Fruit fly (Drosophila melanogaster) whole organism, embryonic: ENCODE measurements around the gene blot.

Source experiments
- Blimp-1 ChIP-seq: fragments of 200-800 bp; sonication (Bioruptor generic); optimal IDR thresholded peaks from 3 replicates; lab custom pipeline; 2018; ENCODE audit warnings: missing biosample characterization, missing genetic modification characterization, mild to moderate bottlenecking, moderate library complexity, missing genetic modification reagents
- CG13424 ChIP-seq: fragments of 200-800 bp; sonication (Bioruptor generic); optimal IDR thresholded peaks from 2 replicates; lab custom pipeline; 2019; ENCODE audit warnings: missing biosample characterization, mild to moderate bottlenecking, missing genetic modification characterization, moderate library complexity
- CG13775 ChIP-seq: fragments of 200-800 bp; sonication (Bioruptor generic); optimal IDR thresholded peaks from 3 replicates; lab custom pipeline; 2017; ENCODE audit warnings: missing biosample characterization, mild to moderate bottlenecking, missing genetic modification characterization
- CG14441 ChIP-seq: fragments of 200-800 bp; sonication (Bioruptor generic); IDR thresholded peaks from 2 replicates; pipeline ENCODE4 v1.3.6; 2022; ENCODE audit warnings: missing biosample characterization, missing genetic modification characterization
- CG14710 ChIP-seq: fragments of 200-800 bp; sonication (Bioruptor generic); optimal IDR thresholded peaks from 3 replicates; lab custom pipeline; 2019; ENCODE audit warnings: missing biosample characterization, mild to moderate bottlenecking, missing genetic modification characterization, moderate library complexity
- CG17186 ChIP-seq: fragments of 200-800 bp; sonication (Bioruptor generic); optimal IDR thresholded peaks from 3 replicates; lab custom pipeline; 2017; ENCODE audit warnings: missing biosample characterization, missing genetic modification reagents, missing genetic modification characterization
- CG17361 ChIP-seq: fragments of 200-800 bp; sonication (Bioruptor generic); IDR thresholded peaks from 3 replicates; pipeline ENCODE4 v1.3.6; 2022; ENCODE audit warnings: missing biosample characterization, missing genetic modification characterization
- CG17568 ChIP-seq: fragments of 200-800 bp; sonication (Bioruptor generic); optimal IDR thresholded peaks from 2 replicates; lab custom pipeline; 2018; ENCODE audit warnings: missing biosample characterization, mild to moderate bottlenecking, missing genetic modification characterization, moderate library complexity
- CG17912 ChIP-seq: fragments of 200-800 bp; sonication (Bioruptor generic); optimal IDR thresholded peaks from 2 replicates; lab custom pipeline; 2018; ENCODE audit warnings: missing biosample characterization, mild to moderate bottlenecking, missing genetic modification characterization
- CG2120 ChIP-seq: fragments of 200-800 bp; sonication (Bioruptor generic); optimal IDR thresholded peaks from 3 replicates; lab custom pipeline; 2016; ENCODE audit warnings: missing biosample characterization, missing genetic modification characterization
- CG2712 ChIP-seq: fragments of 200-800 bp; optimal IDR thresholded peaks from 3 replicates; lab custom pipeline; 2019; ENCODE audit warnings: missing biosample characterization, mild to moderate bottlenecking, missing genetic modification characterization, moderate library complexity
- CG32532 ChIP-seq: fragments of 200-800 bp; sonication (Bioruptor generic); IDR thresholded peaks from 2 replicates; pipeline ENCODE4 v1.3.6; 2022; ENCODE audit warnings: missing biosample characterization, missing genetic modification characterization
- CG34376 ChIP-seq: fragments of 200-800 bp; sonication (Bioruptor generic); optimal IDR thresholded peaks from 2 replicates; lab custom pipeline; 2018; ENCODE audit warnings: missing biosample characterization, mild to moderate bottlenecking, missing genetic modification characterization
- CG42726 ChIP-seq: fragments of 200-800 bp; sonication (Bioruptor generic); IDR thresholded peaks from 2 replicates; pipeline ENCODE4 v1.3.6; 2022; ENCODE audit warnings: missing biosample characterization, missing genetic modification characterization; ENCODE audit not compliant: partially characterized antibody
- CG4328 ChIP-seq: fragments of 200-800 bp; sonication (Bioruptor generic); optimal IDR thresholded peaks from 3 replicates; lab custom pipeline; 2017; ENCODE audit warnings: missing biosample characterization, missing genetic modification reagents, missing genetic modification characterization
- CG5180 ChIP-seq: fragments of 200-800 bp; sonication (Bioruptor generic); optimal IDR thresholded peaks from 3 replicates; lab custom pipeline; 2017; ENCODE audit warnings: missing biosample characterization, missing genetic modification characterization, mild to moderate bottlenecking, moderate library complexity, missing genetic modification reagents
- CG6175 ChIP-seq: fragments of 200-800 bp; sonication (Bioruptor generic); IDR thresholded peaks from 3 replicates; pipeline ENCODE4 v1.3.6; 2022; ENCODE audit warnings: missing biosample characterization, missing genetic modification characterization
- CG6683 ChIP-seq: fragments of 200-800 bp; sonication (Bioruptor generic); optimal IDR thresholded peaks from 2 replicates; lab custom pipeline; 2017; ENCODE audit warnings: missing biosample characterization, mild to moderate bottlenecking, missing genetic modification characterization, missing genetic modification reagents
- CG8089 ChIP-seq: fragments of 200-800 bp; sonication (Bioruptor generic); optimal IDR thresholded peaks from 3 replicates; lab custom pipeline; 2016; ENCODE audit warnings: missing biosample characterization, missing genetic modification characterization
- CG8290 ChIP-seq, 3 experiments: fragments of 200-800 bp; sonication (Bioruptor generic); optimal IDR thresholded peaks; 2 replicates each; lab custom pipeline; 2016 to 2019; ENCODE audit warnings: missing biosample characterization in 3 of 3, missing genetic modification characterization in 3 of 3, mild to moderate bottlenecking in 2 of 3, moderate library complexity in 1 of 3
- CG8388 ChIP-seq: fragments of 200-800 bp; sonication (Bioruptor generic); optimal IDR thresholded peaks from 2 replicates; lab custom pipeline; 2019; ENCODE audit warnings: missing biosample characterization, mild to moderate bottlenecking, missing genetic modification characterization, moderate library complexity
- CG8924 ChIP-seq: fragments of 200-800 bp; optimal IDR thresholded peaks from 3 replicates; lab custom pipeline; 2019; ENCODE audit warnings: missing biosample characterization, mild to moderate bottlenecking, missing genetic modification characterization, moderate library complexity
- CG9932 ChIP-seq: fragments of 200-800 bp; sonication (Bioruptor generic); IDR thresholded peaks from 2 replicates; pipeline ENCODE4 v1.3.6; 2022; ENCODE audit warnings: missing biosample characterization, missing genetic modification characterization
- D19B ChIP-seq: fragments of 200-800 bp; sonication (Bioruptor generic); optimal IDR thresholded peaks from 2 replicates; lab custom pipeline; 2017; ENCODE audit warnings: missing biosample characterization, mild to moderate bottlenecking, missing genetic modification characterization
- Dbx ChIP-seq: fragments of 200-800 bp; sonication (Bioruptor generic); IDR thresholded peaks from 3 replicates; pipeline ENCODE4 v1.3.6; 2022; ENCODE audit warnings: missing biosample characterization, missing genetic modification characterization
- E2f1 ChIP-seq: fragments of 200-800 bp; sonication (Bioruptor generic); IDR thresholded peaks from 2 replicates; pipeline ENCODE4 v1.3.6; 2022; ENCODE audit warnings: missing biosample characterization, missing genetic modification characterization
- E2f2 ChIP-seq: fragments of 200-800 bp; sonication (Bioruptor generic); IDR thresholded peaks from 2 replicates; pipeline ENCODE4 v1.3.6; 2022; ENCODE audit warnings: missing biosample characterization, missing genetic modification characterization
- Hr78 ChIP-seq, 2 experiments: fragments of 200-800 bp in 1 of 2; fragments of >200 bp in 1 of 2; sonication (Bioruptor generic) in 1 of 2; optimal IDR thresholded peaks; 2 replicates each; lab custom pipeline; 2017 to 2019; ENCODE audit warnings: missing biosample characterization in 2 of 2, missing genetic modification characterization in 2 of 2, mild to moderate bottlenecking in 1 of 2, moderate library complexity in 1 of 2
- Jarid2 ChIP-seq: fragments of 200-800 bp; sonication (Bioruptor generic); optimal IDR thresholded peaks from 3 replicates; lab custom pipeline; 2017; ENCODE audit warnings: mild to moderate bottlenecking, missing biosample characterization, missing genetic modification reagents, missing genetic modification characterization
- NFAT ChIP-seq: fragments of 200-800 bp; sonication (Bioruptor generic); IDR thresholded peaks from 2 replicates; pipeline ENCODE4 v1.3.6; 2022; ENCODE audit warnings: missing biosample characterization, missing genetic modification characterization
- NfI ChIP-seq: fragments of 200-800 bp; sonication (Bioruptor generic); optimal IDR thresholded peaks from 3 replicates; lab custom pipeline; 2018; ENCODE audit warnings: missing biosample characterization, mild to moderate bottlenecking, missing genetic modification characterization, moderate library complexity
- Oaz ChIP-seq: fragments of 200-800 bp; sonication (Bioruptor generic); IDR thresholded peaks from 2 replicates; pipeline ENCODE4 v1.3.6; 2022; ENCODE audit warnings: missing biosample characterization, missing genetic modification characterization
- Side ChIP-seq: fragments of 200-800 bp; sonication (Bioruptor generic); optimal IDR thresholded peaks from 2 replicates; lab custom pipeline; 2016; ENCODE audit warnings: missing biosample characterization, missing genetic modification characterization
- Sox102F ChIP-seq: fragments of 200-800 bp; sonication (Bioruptor generic); optimal IDR thresholded peaks from 2 replicates; lab custom pipeline; 2018; ENCODE audit warnings: missing biosample characterization, mild to moderate bottlenecking, missing genetic modification characterization, moderate library complexity
- Trl ChIP-seq, 3 experiments: fragments of >200 bp in 2 of 3; fragments of 200-800 bp in 1 of 3; sonication (Bioruptor generic) in 1 of 3; optimal IDR thresholded peaks; 2 replicates in 1 of 3; 3 replicates in 2 of 3; lab custom pipeline; 2016 to 2017; ENCODE audit warnings: missing biosample characterization in 1 of 3, missing genetic modification characterization in 1 of 3
- dmrt11E ChIP-seq: fragments of 200-800 bp; sonication (Bioruptor generic); optimal IDR thresholded peaks from 3 replicates; lab custom pipeline; 2018; ENCODE audit warnings: missing biosample characterization, mild to moderate bottlenecking, missing genetic modification characterization, moderate library complexity
- gcm2 ChIP-seq: fragments of 200-800 bp; sonication (Bioruptor generic); optimal IDR thresholded peaks from 2 replicates; lab custom pipeline; 2016; ENCODE audit warnings: missing biosample characterization, missing genetic modification characterization
- ind ChIP-seq: fragments of 200-800 bp; sonication (Bioruptor generic); optimal IDR thresholded peaks from 3 replicates; lab custom pipeline; 2016; ENCODE audit warnings: missing biosample characterization, missing genetic modification characterization
- kay ChIP-seq: fragments of 200-800 bp; sonication (Bioruptor generic); optimal IDR thresholded peaks from 2 replicates; lab custom pipeline; 2016; ENCODE audit warnings: missing biosample characterization, missing genetic modification characterization
- nerfin-1 ChIP-seq: fragments of 200-800 bp; sonication (Bioruptor generic); optimal IDR thresholded peaks from 3 replicates; lab custom pipeline; 2019; ENCODE audit warnings: missing biosample characterization, mild to moderate bottlenecking, missing genetic modification characterization, moderate library complexity
- onecut ChIP-seq: fragments of 200-800 bp; sonication (Bioruptor generic); IDR thresholded peaks from 2 replicates; pipeline ENCODE4 v1.3.6; 2022; ENCODE audit warnings: missing biosample characterization, missing genetic modification characterization
- psq ChIP-seq: fragments of 200-800 bp; sonication (Bioruptor generic); optimal IDR thresholded peaks from 2 replicates; lab custom pipeline; 2017; ENCODE audit warnings: missing biosample characterization, missing genetic modification characterization
- scrt ChIP-seq: fragments of 200-800 bp; sonication (Bioruptor generic); optimal IDR thresholded peaks from 2 replicates; lab custom pipeline; 2018; ENCODE audit warnings: missing biosample characterization, mild to moderate bottlenecking, missing genetic modification characterization, moderate library complexity
- sqz ChIP-seq: fragments of 200-800 bp; sonication (Bioruptor generic); optimal IDR thresholded peaks from 3 replicates; lab custom pipeline; 2018; ENCODE audit warnings: missing biosample characterization, mild to moderate bottlenecking, missing genetic modification characterization
- tap ChIP-seq: fragments of 200-800 bp; optimal IDR thresholded peaks from 3 replicates; lab custom pipeline; 2019; ENCODE audit warnings: missing biosample characterization, mild to moderate bottlenecking, missing genetic modification characterization, moderate library complexity
- twi ChIP-seq: fragments of 200-800 bp; optimal IDR thresholded peaks from 2 replicates; lab custom pipeline; 2019; ENCODE audit warnings: missing biosample characterization, mild to moderate bottlenecking, missing genetic modification characterization, moderate library complexity
- vnd ChIP-seq: fragments of 200-800 bp; sonication (Bioruptor generic); IDR thresholded peaks from 3 replicates; pipeline ENCODE4 v1.3.6; 2022; ENCODE audit warnings: missing biosample characterization, missing genetic modification characterization; ENCODE audit not compliant: partially characterized antibody
- zen ChIP-seq: fragments of 200-800 bp; sonication (Bioruptor generic); optimal IDR thresholded peaks from 3 replicates; lab custom pipeline; 2018; ENCODE audit warnings: missing biosample characterization, mild to moderate bottlenecking, missing genetic modification characterization, moderate library complexity

Gene blot

DNA sequence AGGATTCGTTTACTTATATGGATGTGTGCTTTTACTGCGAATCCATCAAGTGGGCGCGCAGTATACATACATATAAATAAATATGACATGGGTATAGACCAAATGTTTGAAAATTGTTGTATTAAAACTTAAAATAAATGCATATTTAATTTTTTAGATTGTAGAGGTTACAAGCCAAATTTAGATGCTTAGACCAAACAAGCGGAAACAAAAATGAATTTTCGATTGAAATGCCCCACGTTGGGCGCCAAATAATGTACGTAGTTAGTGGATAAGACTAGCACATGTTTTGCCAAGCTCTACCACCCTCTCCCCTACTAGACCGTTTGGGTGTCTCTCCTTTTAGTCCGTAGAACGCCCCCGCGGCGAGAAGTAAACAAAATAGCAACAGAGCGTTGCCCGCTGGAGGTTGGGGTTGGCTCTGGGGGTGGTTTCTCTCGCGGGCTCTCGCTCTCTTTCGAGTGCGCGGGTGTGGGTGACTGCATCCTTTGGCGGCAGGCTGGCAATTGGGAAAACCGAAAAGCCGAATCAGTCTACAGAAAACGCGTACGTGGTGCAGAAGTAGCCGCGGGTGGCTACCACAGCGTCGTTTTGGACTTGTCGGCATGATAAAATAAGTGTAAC is 17.7 kb upstream of the blot start, which contains the start of gene CG18265 (continued):
- peak; percentile 71 for TF ChIP-seq CG17361 (GFP tag; lab: Robert Waterston, UW)
- no peak for TF ChIP-seq dmrt11E (tag; lab: Kevin White, UChicago)
- no peak for TF ChIP-seq gcm2 (GFP tag; lab: Kevin White, UChicago)
- TF ChIP-seq CG14441 (GFP tag; lab: Robert Waterston, UW): no peak
- TF ChIP-seq onecut: 0 out of 2 replicates have a peak, but pooled peaks have one; percentile 5
- no peak for TF ChIP-seq kay (GFP tag; lab: Kevin White, UChicago)
- 0 out of 2 replicates have a peak, but pooled peaks have one; percentile 25 for TF ChIP-seq CG32532 (GFP tag; lab: Robert Waterston, UW)
- TF ChIP-seq vnd (GFP tag; lab: Robert Waterston, UW): 0 out of 3 replicates have a peak, but pooled peaks have one; percentile 12
- no peak for TF ChIP-seq CG14710 (tag; lab: Kevin White, UChicago)
- no peak for TF ChIP-seq CG8089 (GFP tag; lab: Kevin White, UChicago)
- no peak for TF ChIP-seq Hr78 (GFP tag; optimal IDR thresholded peaks at IDR 0.05; lab: Kevin White, UChicago)
- no peak for TF ChIP-seq CG17568 (GFP tag; lab: Kevin White, UChicago)
- peak; percentile 38 for TF ChIP-seq Jarid2
- TF ChIP-seq CG6683 (GFP tag; lab: Kevin White, UChicago): no peak
- TF ChIP-seq CG17186: no peak
- TF ChIP-seq nerfin-1 (tag; lab: Kevin White, UChicago): peak; percentile 49
- TF ChIP-seq CG5180 (GFP tag; lab: Kevin White, UChicago): peak; percentile 11
- TF ChIP-seq CG8388 (GFP tag; lab: Kevin White, UChicago): no peak
- no peak for TF ChIP-seq CG8924 (tag; lab: Kevin White, UChicago)
- TF ChIP-seq scrt (GFP tag; lab: Kevin White, UChicago): peak; percentile 91
- no peak for TF ChIP-seq CG13775 (GFP tag; lab: Kevin White, UChicago)
- no peak for TF ChIP-seq Oaz (GFP tag; lab: Robert Waterston, UW)
- no peak for TF ChIP-seq E2f1 (GFP tag; lab: Robert Waterston, UW)
- TF ChIP-seq Side (GFP tag; lab: Kevin White, UChicago): no peak
- no peak for TF ChIP-seq tap (tag; lab: Kevin White, UChicago)
- no peak for TF ChIP-seq CG6175 (GFP tag; lab: Robert Waterston, UW)
- no peak for TF ChIP-seq CG13424 (tag; lab: Kevin White, UChicago)
- TF ChIP-seq CG34376 (GFP tag; lab: Kevin White, UChicago): no peak
- TF ChIP-seq NFAT: no peak
- TF ChIP-seq E2f2 (GFP tag; lab: Robert Waterston, UW): no peak
- no peak for TF ChIP-seq zen
- no peak for TF ChIP-seq twi
- TF ChIP-seq CG42726 (GFP tag; lab: Robert Waterston, UW): 0 out of 2 replicates have a peak, but pooled peaks have one; percentile 30
- no peak for TF ChIP-seq Blimp-1 (GFP tag; lab: Kevin White, UChicago)
- TF ChIP-seq Dbx (GFP tag; lab: Robert Waterston, UW): no peak
- TF ChIP-seq Sox102F: no peak
- TF ChIP-seq CG4328 (GFP tag; lab: Kevin White, UChicago): no peak
- no peak for TF ChIP-seq NfI (GFP tag; lab: Kevin White, UChicago)
- TF ChIP-seq CG2712: no peak
- no peak for TF ChIP-seq psq (GFP tag; lab: Kevin White, UChicago)
- TF ChIP-seq CG8290 (GFP tag; optimal IDR thresholded peaks at IDR 0.05; lab: Kevin White, UChicago): no peak
- TF ChIP-seq CG8290 (tag; optimal IDR thresholded peaks at IDR 0.05; lab: Kevin White, UChicago): peak in 1 of 2 experiments; percentile 5
- TF ChIP-seq Trl (optimal IDR thresholded peaks at IDR 0.05; lab: Kevin White, UChicago): peak; percentile 36 to 52
- no peak for TF ChIP-seq Trl (GFP tag; optimal IDR thresholded peaks at IDR 0.05; lab: Kevin White, UChicago)
- no peak for TF ChIP-seq ind (GFP tag; lab: Kevin White, UChicago)
- no peak for TF ChIP-seq CG9932 (GFP tag; lab: Robert Waterston, UW)
- TF ChIP-seq CG17912 (GFP tag; lab: Kevin White, UChicago): no peak
- no peak for TF ChIP-seq D19B (GFP tag; lab: Kevin White, UChicago)
- TF ChIP-seq CG2120 (GFP tag; lab: Kevin White, UChicago): no peak
- no peak for TF ChIP-seq sqz (GFP tag; lab: Kevin White, UChicago)
